Fruit fly (Drosophila melanogaster) whole organism, embryonic: ENCODE measurements around the gene Cdc37.

Experiments
- CG10321 ChIP-seq: fragments of 200-800 bp; sonication (Bioruptor generic); IDR thresholded peaks from 2 replicates; pipeline ENCODE4 v1.3.6; 2022; ENCODE audit warnings: missing biosample characterization, missing genetic modification characterization
- CG10366 ChIP-seq: fragments of 200-800 bp; sonication (Bioruptor generic); IDR thresholded peaks from 2 replicates; pipeline ENCODE4 v1.3.6; 2022; ENCODE audit warnings: missing biosample characterization, missing genetic modification characterization
- CG10959 ChIP-seq: fragments of 200-800 bp; sonication (Bioruptor generic); IDR thresholded peaks from 2 replicates; pipeline ENCODE4 v1.3.6; 2022; ENCODE audit warnings: missing biosample characterization, missing genetic modification characterization
- CG11695 ChIP-seq: fragments of 200-800 bp; sonication (Bioruptor generic); IDR thresholded peaks from 3 replicates; pipeline ENCODE4 v1.3.6; 2022; ENCODE audit warnings: missing biosample characterization, missing genetic modification characterization
- CG15601 ChIP-seq: fragments of 200-800 bp; sonication (Bioruptor generic); optimal IDR thresholded peaks from 3 replicates; lab custom pipeline; 2019; ENCODE audit warnings: missing biosample characterization, mild to moderate bottlenecking, missing genetic modification characterization, moderate library complexity
- CG2116 ChIP-seq: fragments of 200-800 bp; sonication (Bioruptor generic); optimal IDR thresholded peaks from 3 replicates; lab custom pipeline; 2018; ENCODE audit warnings: missing biosample characterization, mild to moderate bottlenecking, missing genetic modification characterization
- CG2129 ChIP-seq: fragments of 200-800 bp; sonication (Bioruptor generic); IDR thresholded peaks from 2 replicates; pipeline ENCODE4 v1.3.6; 2022; ENCODE audit warnings: missing biosample characterization, missing genetic modification characterization; ENCODE audit not compliant: partially characterized antibody
- CG2875 ChIP-seq: fragments of 200-800 bp; sonication (Bioruptor generic); optimal IDR thresholded peaks from 2 replicates; lab custom pipeline; 2017; ENCODE audit warnings: missing biosample characterization, mild to moderate bottlenecking, missing genetic modification characterization, missing genetic modification reagents
- CG32772 ChIP-seq: fragments of 200-800 bp; sonication (Bioruptor generic); IDR thresholded peaks from 2 replicates; pipeline ENCODE4 v1.3.6; 2022; ENCODE audit warnings: missing biosample characterization, missing genetic modification characterization
- CG33557 ChIP-seq: fragments of 200-800 bp; sonication (Bioruptor generic); optimal IDR thresholded peaks from 2 replicates; lab custom pipeline; 2019; ENCODE audit warnings: missing biosample characterization, mild to moderate bottlenecking, missing genetic modification characterization, moderate library complexity
- CG4707 ChIP-seq: fragments of 200-800 bp; sonication (Bioruptor generic); optimal IDR thresholded peaks from 2 replicates; lab custom pipeline; 2018; ENCODE audit warnings: missing biosample characterization, mild to moderate bottlenecking, missing genetic modification characterization, moderate library complexity
- CG5245 ChIP-seq: fragments of 200-800 bp; sonication (Bioruptor generic); optimal IDR thresholded peaks from 3 replicates; lab custom pipeline; 2016; ENCODE audit warnings: missing biosample characterization, missing genetic modification characterization
- CG7372 ChIP-seq: fragments of 200-800 bp; sonication (Bioruptor generic); IDR thresholded peaks from 2 replicates; pipeline ENCODE4 v1.3.6; 2022; ENCODE audit warnings: missing biosample characterization, missing genetic modification characterization
- CG7928 ChIP-seq: fragments of 200-800 bp; sonication (Bioruptor generic); optimal IDR thresholded peaks from 2 replicates; lab custom pipeline; 2017; ENCODE audit warnings: missing biosample characterization, mild to moderate bottlenecking, missing genetic modification characterization
- CG9817 ChIP-seq: fragments of 200-800 bp; sonication (Bioruptor generic); optimal IDR thresholded peaks from 2 replicates; lab custom pipeline; 2018; ENCODE audit warnings: missing biosample characterization, mild to moderate bottlenecking, missing genetic modification characterization, moderate library complexity
- Dad ChIP-seq: fragments of 200-800 bp; sonication (Bioruptor generic); optimal IDR thresholded peaks from 3 replicates; lab custom pipeline; 2016; ENCODE audit warnings: missing biosample characterization, missing genetic modification characterization
- Ets97D ChIP-seq: fragments of 200-800 bp; sonication (Bioruptor generic); optimal IDR thresholded peaks from 3 replicates; lab custom pipeline; 2016; ENCODE audit warnings: missing biosample characterization, missing genetic modification characterization
- Fer2 ChIP-seq: fragments of 200-800 bp; sonication (Bioruptor generic); optimal IDR thresholded peaks from 2 replicates; lab custom pipeline; 2018; ENCODE audit warnings: missing biosample characterization, mild to moderate bottlenecking, missing genetic modification characterization, moderate library complexity
- Hand ChIP-seq: fragments of 200-800 bp; sonication (Bioruptor generic); optimal IDR thresholded peaks from 2 replicates; lab custom pipeline; 2017; ENCODE audit warnings: mild to moderate bottlenecking, missing biosample characterization, missing genetic modification reagents, missing genetic modification characterization
- Hr3 ChIP-seq: fragments of 200-800 bp; sonication (Bioruptor generic); optimal IDR thresholded peaks from 3 replicates; lab custom pipeline; 2016; ENCODE audit warnings: missing biosample characterization, missing genetic modification characterization
- MBD-R2 ChIP-seq: fragments of 200-800 bp; sonication (Bioruptor generic); IDR thresholded peaks from 2 replicates; pipeline ENCODE4 v1.3.6; 2022; ENCODE audit warnings: missing biosample characterization, missing genetic modification characterization
- Mrtf ChIP-seq: fragments of 200-800 bp; sonication (Bioruptor generic); IDR thresholded peaks from 3 replicates; pipeline ENCODE4 v1.3.6; 2022; ENCODE audit warnings: missing biosample characterization, missing genetic modification characterization
- Myb ChIP-seq: fragments of 200-800 bp; sonication (Bioruptor generic); optimal IDR thresholded peaks from 2 replicates; lab custom pipeline; 2016; ENCODE audit warnings: missing biosample characterization, missing genetic modification characterization
- TFAM ChIP-seq: fragments of 200-800 bp; sonication (Bioruptor generic); optimal IDR thresholded peaks from 2 replicates; lab custom pipeline; 2017; ENCODE audit warnings: missing biosample characterization, missing genetic modification characterization, inconsistent platforms
- ato ChIP-seq: fragments of 200-800 bp; sonication (Bioruptor generic); IDR thresholded peaks from 2 replicates; pipeline ENCODE4 v1.3.6; 2022; ENCODE audit warnings: missing biosample characterization, missing genetic modification characterization; ENCODE audit not compliant: partially characterized antibody
- bowl ChIP-seq: fragments of 200-800 bp; sonication (Bioruptor generic); IDR thresholded peaks from 2 replicates; pipeline ENCODE4 v1.3.6; 2022; ENCODE audit warnings: missing biosample characterization, missing genetic modification characterization
- br ChIP-seq: fragments of >200 bp; optimal IDR thresholded peaks from 2 replicates; lab custom pipeline; 2017
- bsh ChIP-seq, 2 experiments: fragments of 200-800 bp; sonication (Bioruptor generic); optimal IDR thresholded peaks; 2 replicates each; lab custom pipeline; 2017 to 2018; ENCODE audit warnings: mild to moderate bottlenecking in 2 of 2, missing biosample characterization in 2 of 2, missing genetic modification characterization in 2 of 2, moderate library complexity in 1 of 2
- croc ChIP-seq: fragments of 200-800 bp; sonication (Bioruptor generic); conservative IDR thresholded peaks from 3 replicates; pipeline ENCODE4 v1.3.6; 2022; ENCODE audit warnings: missing biosample characterization, missing genetic modification characterization
- dmrt11E ChIP-seq: fragments of 200-800 bp; sonication (Bioruptor generic); optimal IDR thresholded peaks from 3 replicates; lab custom pipeline; 2018; ENCODE audit warnings: missing biosample characterization, mild to moderate bottlenecking, missing genetic modification characterization, moderate library complexity
- en ChIP-seq: fragments of 200-800 bp; sonication (Bioruptor generic); optimal IDR thresholded peaks from 2 replicates; lab custom pipeline; 2016; ENCODE audit warnings: missing biosample characterization, missing genetic modification characterization
- eve ChIP-seq, 2 experiments: fragments of >200 bp; optimal IDR thresholded peaks; 2 replicates each; lab custom pipeline; 2017; ENCODE audit warnings: missing biosample characterization in 2 of 2, missing genetic modification characterization in 2 of 2
- fd96Cb ChIP-seq: fragments of 200-800 bp; sonication (Bioruptor generic); optimal IDR thresholded peaks from 2 replicates; lab custom pipeline; 2018; ENCODE audit warnings: missing biosample characterization, mild to moderate bottlenecking, missing genetic modification characterization, moderate library complexity
- gro ChIP-seq: fragments of 200-800 bp; sonication (Bioruptor generic); optimal IDR thresholded peaks from 2 replicates; lab custom pipeline; 2016; ENCODE audit warnings: missing biosample characterization, missing genetic modification characterization
- gt ChIP-seq: fragments of 200-800 bp; sonication (Bioruptor generic); IDR thresholded peaks from 2 replicates; pipeline ENCODE4 v1.3.6; 2022; ENCODE audit warnings: missing biosample characterization, missing genetic modification characterization
- h ChIP-seq: fragments of >200 bp; optimal IDR thresholded peaks from 2 replicates; lab custom pipeline; 2017
- hth ChIP-seq: fragments of >200 bp; optimal IDR thresholded peaks from 2 replicates; lab custom pipeline; 2017; ENCODE audit warnings: inconsistent platforms
- klu ChIP-seq: fragments of 200-800 bp; sonication (Bioruptor generic); IDR thresholded peaks from 2 replicates; pipeline ENCODE4 v1.3.6; 2022; ENCODE audit warnings: missing biosample characterization, missing genetic modification characterization
- maf-S ChIP-seq: fragments of 200-800 bp; sonication (Bioruptor generic); optimal IDR thresholded peaks from 2 replicates; lab custom pipeline; 2016; ENCODE audit warnings: missing biosample characterization, missing genetic modification characterization
- mirr ChIP-seq: fragments of 200-800 bp; sonication (Bioruptor generic); optimal IDR thresholded peaks from 3 replicates; lab custom pipeline; 2018; ENCODE audit warnings: missing biosample characterization, mild to moderate bottlenecking, missing genetic modification characterization
- org-1 ChIP-seq: fragments of 200-800 bp; sonication (Bioruptor generic); optimal IDR thresholded peaks from 2 replicates; lab custom pipeline; 2017; ENCODE audit warnings: missing biosample characterization, missing genetic modification characterization
- pho ChIP-seq: fragments of 200-800 bp; sonication (Bioruptor generic); optimal IDR thresholded peaks from 2 replicates; lab custom pipeline; 2016; ENCODE audit warnings: missing biosample characterization, missing genetic modification characterization
- pum ChIP-seq: fragments of 200-800 bp; sonication (Bioruptor generic); optimal IDR thresholded peaks from 2 replicates; lab custom pipeline; 2016; ENCODE audit warnings: missing biosample characterization, missing genetic modification characterization
- schlank ChIP-seq: fragments of 200-800 bp; sonication (Bioruptor generic); optimal IDR thresholded peaks from 2 replicates; lab custom pipeline; 2018; ENCODE audit warnings: missing biosample characterization, mild to moderate bottlenecking, missing genetic modification characterization
- sisA ChIP-seq: fragments of 200-800 bp; sonication (Bioruptor generic); IDR thresholded peaks from 2 replicates; pipeline ENCODE4 v1.3.6; 2022; ENCODE audit warnings: missing biosample characterization, missing genetic modification characterization
- so ChIP-seq: fragments of 200-800 bp; sonication (Bioruptor generic); IDR thresholded peaks from 3 replicates; pipeline ENCODE4 v1.3.6; 2022; ENCODE audit warnings: missing biosample characterization, missing genetic modification characterization
- ssp ChIP-seq: fragments of 200-800 bp; sonication (Bioruptor generic); IDR thresholded peaks from 2 replicates; pipeline ENCODE4 v1.3.6; 2022; ENCODE audit warnings: missing biosample characterization, missing genetic modification characterization
- stc ChIP-seq: fragments of 200-800 bp; sonication (Bioruptor generic); IDR thresholded peaks from 2 replicates; pipeline ENCODE4 v1.3.6; 2022; ENCODE audit warnings: missing biosample characterization, missing genetic modification characterization
- tll ChIP-seq, 2 experiments: fragments of 200-800 bp in 1 of 2; fragments of >200 bp in 1 of 2; sonication (Bioruptor generic) in 1 of 2; optimal IDR thresholded peaks; 2 replicates each; lab custom pipeline; 2017 to 2019; ENCODE audit warnings: missing biosample characterization in 2 of 2, missing genetic modification characterization in 2 of 2, mild to moderate bottlenecking in 1 of 2, moderate library complexity in 1 of 2
- vfl ChIP-seq: fragments of 200-800 bp; sonication (Bioruptor generic); optimal IDR thresholded peaks from 2 replicates; lab custom pipeline; 2016; ENCODE audit warnings: missing biosample characterization, missing genetic modification characterization
- zf30C ChIP-seq: fragments of 200-800 bp; sonication (Bioruptor generic); optimal IDR thresholded peaks from 3 replicates; lab custom pipeline; 2018; ENCODE audit warnings: missing biosample characterization, mild to moderate bottlenecking, missing genetic modification characterization

The Cdc37 gene

dm6 chr3L:1794943-1795696 is at the start of gene Cdc37, which contains the start of the genes alpha-Spec and dlt (continued):
- no peak for TF ChIP-seq klu (GFP tag; lab: Robert Waterston, UW)
- no peak for TF ChIP-seq br (lab: Kevin White, UChicago)
- no peak for TF ChIP-seq Fer2 (tag; lab: Kevin White, UChicago)
- peak; percentile 29; the same call in 1 of the 2 replicates for TF ChIP-seq MBD-R2 (GFP tag; lab: Robert Waterston, UW)
- no peak for TF ChIP-seq org-1 (GFP tag; lab: Kevin White, UChicago)
- no peak for TF ChIP-seq CG10959 (GFP tag; lab: Robert Waterston, UW)
- peak; percentile 82 for TF ChIP-seq CG2116
- TF ChIP-seq en, result no peak
- TF ChIP-seq CG9817, result no peak
- peak; percentile 26 for TF ChIP-seq CG15601 (tag; lab: Kevin White, UChicago)
- no peak for TF ChIP-seq CG7372
- peak; percentile 59 for TF ChIP-seq ato (GFP tag; lab: Robert Waterston, UW)
- peak; percentile 34 for TF ChIP-seq CG2875
- peak; percentile 81 for TF ChIP-seq Ets97D (GFP tag; lab: Kevin White, UChicago)
- no peak for TF ChIP-seq fd96Cb (tag; lab: Kevin White, UChicago)
- no peak for TF ChIP-seq eve (GFP tag; optimal IDR thresholded peaks at IDR 0.05; lab: Kevin White, UChicago)
- TF ChIP-seq Mrtf (GFP tag; lab: Robert Waterston, UW), result no peak
- no peak for TF ChIP-seq hth
- no peak for TF ChIP-seq zf30C (GFP tag; lab: Kevin White, UChicago)
- TF ChIP-seq CG5245 (GFP tag; lab: Kevin White, UChicago), result peak; percentile 11
- TF ChIP-seq Hand (GFP tag; lab: Kevin White, UChicago), result no peak
- peak; percentile 15 to 58 for TF ChIP-seq bsh (GFP tag; optimal IDR thresholded peaks at IDR 0.05; lab: Kevin White, UChicago)
- TF ChIP-seq TFAM (GFP tag; lab: Kevin White, UChicago), result no peak
- peak; percentile 29 for TF ChIP-seq CG33557 (GFP tag; lab: Kevin White, UChicago)
- TF ChIP-seq gt (GFP tag; lab: Robert Waterston, UW), result no peak
- TF ChIP-seq croc (GFP tag; lab: Robert Waterston, UW), result no peak
- TF ChIP-seq CG7928 (GFP tag; lab: Kevin White, UChicago), result peak; percentile 34
- no peak for TF ChIP-seq vfl
- TF ChIP-seq ssp (GFP tag; lab: Robert Waterston, UW), result 0 out of 2 replicates have a peak, but pooled peaks have one; percentile 19
- no peak for TF ChIP-seq Dad (GFP tag; lab: Kevin White, UChicago)
- TF ChIP-seq pum (GFP tag; lab: Kevin White, UChicago), result no peak
- TF ChIP-seq Hr3 (GFP tag; lab: Kevin White, UChicago), result peak; percentile 5
- no peak for TF ChIP-seq h (lab: Kevin White, UChicago)
- no peak for TF ChIP-seq so (GFP tag; lab: Robert Waterston, UW)
- TF ChIP-seq sisA (GFP tag; lab: Robert Waterston, UW), result no peak
- TF ChIP-seq maf-S, result no peak
- TF ChIP-seq stc (GFP tag; lab: Robert Waterston, UW), result no peak
- peak; percentile 45 for TF ChIP-seq Myb (GFP tag; lab: Kevin White, UChicago)
- peak; percentile 61 for TF ChIP-seq gro (GFP tag; lab: Kevin White, UChicago)
- no peak for TF ChIP-seq dmrt11E (tag; lab: Kevin White, UChicago)
- no peak for TF ChIP-seq pho (GFP tag; lab: Kevin White, UChicago)
- TF ChIP-seq CG10366 (GFP tag; lab: Robert Waterston, UW), result no peak
- peak; percentile 12; the same call in 1 of the 2 replicates for TF ChIP-seq CG32772 (GFP tag; lab: Robert Waterston, UW)
- TF ChIP-seq schlank (tag; lab: Kevin White, UChicago), result no peak
- no peak for TF ChIP-seq tll (GFP tag; optimal IDR thresholded peaks at IDR 0.05; lab: Kevin White, UChicago)
- TF ChIP-seq CG4707 (GFP tag; lab: Kevin White, UChicago), result no peak
- peak; percentile 38; the same call in 1 of the 2 replicates for TF ChIP-seq CG2129
- no peak; the same call in 1 of the 2 replicates for TF ChIP-seq CG10321 (GFP tag; lab: Robert Waterston, UW)
- TF ChIP-seq CG11695, result no peak
- TF ChIP-seq mirr, result no peak
- no peak for TF ChIP-seq bowl (GFP tag; lab: Robert Waterston, UW)
